Worm (Caenorhabditis elegans) whole organism, L2 larva: Measurements from ENCODE around the gene bed-1.

Experiments
- C34F6.9 ChIP-seq: fragments of 150-350 bp; optimal IDR thresholded peaks from 2 replicates; lab custom pipeline; 2014; ENCODE audit warnings: missing biosample characterization, missing genetic modification characterization
- F13H6.1 ChIP-seq: sonication (generic microtip); optimal IDR thresholded peaks from 2 replicates; lab custom pipeline; 2016; ENCODE audit warnings: missing genetic modification characterization, missing compliant biosample characterization
- R02D3.7 ChIP-seq: fragments of 150-350 bp; optimal IDR thresholded peaks from 2 replicates; lab custom pipeline; 2014; ENCODE audit warnings: missing biosample characterization, missing genetic modification characterization
- Y55F3AM.14 ChIP-seq: fragments of 200-800 bp; sonication (Bioruptor generic); optimal IDR thresholded peaks from 2 replicates; lab custom pipeline; 2018; ENCODE audit warnings: mild to moderate bottlenecking, missing genetic modification characterization, missing compliant biosample characterization
- ZK546.5 ChIP-seq: sonication (generic microtip); optimal IDR thresholded peaks from 2 replicates; lab custom pipeline; 2017; ENCODE audit warnings: missing biosample characterization, missing genetic modification characterization
- aly-2 ChIP-seq: fragments of 150-350 bp; optimal IDR thresholded peaks from 2 replicates; lab custom pipeline; 2014; ENCODE audit warnings: missing biosample characterization, missing genetic modification characterization
- ama-1 ChIP-seq: fragments of 150-350 bp; optimal IDR thresholded peaks from 2 replicates; lab custom pipeline; 2018; ENCODE audit warnings: inconsistent platforms
- ceh-16 ChIP-seq: fragments of 150-350 bp; optimal IDR thresholded peaks from 2 replicates; lab custom pipeline; 2014; ENCODE audit warnings: missing biosample characterization, missing genetic modification characterization
- crh-2 ChIP-seq: sonication (generic microtip); optimal IDR thresholded peaks from 2 replicates; lab custom pipeline; 2017; ENCODE audit warnings: missing biosample characterization, missing genetic modification characterization
- egl-27 ChIP-seq: sonication (generic microtip); optimal IDR thresholded peaks from 3 replicates; lab custom pipeline; 2017; ENCODE audit warnings: missing biosample characterization, missing genetic modification reagents, missing genetic modification characterization
- elt-1 ChIP-seq: fragments of 150-350 bp; optimal IDR thresholded peaks from 2 replicates; lab custom pipeline; 2014; ENCODE audit warnings: missing biosample characterization, missing genetic modification characterization
- fos-1 ChIP-seq: fragments of 150-350 bp; optimal IDR thresholded peaks from 2 replicates; lab custom pipeline; 2014; ENCODE audit warnings: missing biosample characterization, missing genetic modification characterization
- gmeb-1 ChIP-seq: fragments of 150-350 bp; optimal IDR thresholded peaks from 2 replicates; lab custom pipeline; 2014; ENCODE audit warnings: missing biosample characterization, missing genetic modification characterization
- lin-13 ChIP-seq: fragments of 150-350 bp; optimal IDR thresholded peaks from 2 replicates; lab custom pipeline; 2014; ENCODE audit warnings: missing biosample characterization, missing genetic modification reagents, missing genetic modification characterization
- lsy-2 ChIP-seq, 2 experiments: fragments of 150-350 bp in 1 of 2; sonication (generic microtip) in 1 of 2; optimal IDR thresholded peaks; 2 replicates each; lab custom pipeline; 2014 to 2017; ENCODE audit warnings: missing biosample characterization in 2 of 2, missing genetic modification characterization in 2 of 2
- mab-5 ChIP-seq: fragments of 150-350 bp; optimal IDR thresholded peaks from 2 replicates; lab custom pipeline; 2014; ENCODE audit warnings: missing biosample characterization, missing genetic modification characterization
- mdl-1 ChIP-seq, 2 experiments: fragments of 150-350 bp in 1 of 2; sonication (generic microtip) in 1 of 2; optimal IDR thresholded peaks; 2 replicates each; lab custom pipeline; 2017; ENCODE audit warnings: missing biosample characterization in 2 of 2, missing genetic modification characterization in 2 of 2
- nhr-12 ChIP-seq: fragments of 150-350 bp; optimal IDR thresholded peaks from 2 replicates; lab custom pipeline; 2014; ENCODE audit warnings: missing biosample characterization, missing genetic modification characterization
- nhr-25 ChIP-seq: fragments of 150-350 bp; sonication (generic microtip); optimal IDR thresholded peaks from 3 replicates; lab custom pipeline; 2014; ENCODE audit warnings: missing biosample characterization, missing genetic modification characterization
- nhr-6 ChIP-seq: fragments of 150-350 bp; optimal IDR thresholded peaks from 2 replicates; lab custom pipeline; 2014; ENCODE audit warnings: missing biosample characterization, missing genetic modification characterization
- peb-1 ChIP-seq: fragments of 150-350 bp; optimal IDR thresholded peaks from 2 replicates; lab custom pipeline; 2014; ENCODE audit warnings: missing biosample characterization, missing genetic modification characterization
- sem-4 ChIP-seq: fragments of 150-350 bp; optimal IDR thresholded peaks from 2 replicates; lab custom pipeline; 2014; ENCODE audit warnings: missing biosample characterization, missing genetic modification reagents, missing genetic modification characterization
- skn-1 ChIP-seq: sonication (generic microtip); optimal IDR thresholded peaks from 2 replicates; lab custom pipeline; 2017; ENCODE audit warnings: missing biosample characterization, missing genetic modification characterization
- sma-3 ChIP-seq: sonication (generic microtip); optimal IDR thresholded peaks from 2 replicates; lab custom pipeline; 2016; ENCODE audit warnings: missing genetic modification reagents, missing genetic modification characterization, missing compliant biosample characterization
- sma-9 ChIP-seq, 2 experiments: fragments of 150-350 bp in 1 of 2; sonication (generic microtip) in 1 of 2; optimal IDR thresholded peaks; 2 replicates each; lab custom pipeline; 2014 to 2016; ENCODE audit warnings: missing genetic modification characterization in 2 of 2, mild to moderate bottlenecking in 1 of 2, missing biosample characterization in 1 of 2, missing compliant biosample characterization in 1 of 2, missing genetic modification reagents in 1 of 2, moderate library complexity in 1 of 2
- snpc-4 ChIP-seq: fragments of 150-350 bp; optimal IDR thresholded peaks from 2 replicates; lab custom pipeline; 2014; ENCODE audit warnings: missing biosample characterization, missing genetic modification characterization
- unc-39 ChIP-seq: fragments of 150-350 bp; optimal IDR thresholded peaks from 2 replicates; lab custom pipeline; 2014; ENCODE audit warnings: missing biosample characterization, missing genetic modification characterization
- unc-55 ChIP-seq: fragments of 150-350 bp; sonication (generic microtip); optimal IDR thresholded peaks from 3 replicates; lab custom pipeline; 2014; ENCODE audit warnings: missing biosample characterization, missing genetic modification reagents, missing genetic modification characterization
- unc-62 ChIP-seq: fragments of 150-350 bp; optimal IDR thresholded peaks from 2 replicates; lab custom pipeline; 2014; ENCODE audit warnings: missing biosample characterization, missing genetic modification reagents, missing genetic modification characterization
- ztf-1 ChIP-seq: fragments of 200-800 bp; sonication (Bioruptor generic); conservative IDR thresholded peaks from 2 replicates; pipeline ENCODE4 v1.3.6; 2022; ENCODE audit warnings: missing genetic modification characterization, missing compliant biosample characterization
- ztf-11 ChIP-seq: sonication (generic microtip); optimal IDR thresholded peaks from 2 replicates; lab custom pipeline; 2017; ENCODE audit warnings: missing biosample characterization, missing genetic modification characterization
- ztf-4 ChIP-seq: fragments of 150-350 bp; optimal IDR thresholded peaks from 2 replicates; lab custom pipeline; 2014; ENCODE audit warnings: missing biosample characterization, missing genetic modification characterization

bed-1 gene

ce11 chrV:19125253-19125652, 531 bp upstream of the bed-1 start:
- TF ChIP-seq skn-1 (tag; lab: Kevin White, UChicago), result no peak
- TF ChIP-seq lsy-2 (tag; optimal IDR thresholded peaks at IDR 0.05; lab: Kevin White, UChicago), result no peak
- TF ChIP-seq peb-1 (tag; lab: Kevin White, UChicago), result no peak
- TF ChIP-seq nhr-6, result no peak
- no peak for TF ChIP-seq lin-13
- no peak for TF ChIP-seq elt-1 (tag; lab: Kevin White, UChicago)
- TF ChIP-seq sma-3, result no peak

- TF ChIP-seq ztf-1 (GFP tag; lab: Robert Waterston, UW) (no peak), mdl-1 (tag; optimal IDR thresholded peaks at IDR 0.05; lab: Kevin White, UChicago) (no peak), fos-1 (tag; lab: Kevin White, UChicago) (no peak)
Measured at ce11 chrV:19120743-19121642, 3.7 kb downstream of the bed-1 start.

- TF ChIP-seq snpc-4 (tag; lab: Kevin White, UChicago), result no peak
- no peak for TF ChIP-seq fos-1 (tag; lab: Kevin White, UChicago)
- TF ChIP-seq gmeb-1 (tag; lab: Kevin White, UChicago), result peak; percentile 71
- peak; percentile 30 for TF ChIP-seq C34F6.9 (tag; lab: Kevin White, UChicago)
- TF ChIP-seq sma-3, result peak; percentile 5
- TF ChIP-seq lsy-2 (tag; optimal IDR thresholded peaks at IDR 0.05; lab: Kevin White, UChicago), result peak; percentile 8 to 55
- peak; percentile 24 for TF ChIP-seq lin-13
- peak; percentile 93 for TF ChIP-seq R02D3.7
- peak; percentile 18 for TF ChIP-seq F13H6.1 (tag; lab: Kevin White, UChicago)
- TF ChIP-seq unc-55 (GFP tag; lab: Kevin White, UChicago), result peak; percentile 61
Measured at ce11 chrV:19119260-19119659, 5.5 kb downstream of the bed-1 start, which contains the start of gene Y39B6A.13. Gene Y39B6A.13 (minus strand): TSS chrV:19119425.

ce11 chrV:19118312-19118711, 6.4 kb downstream of the bed-1 start, which contains the start of gene pro-3:
Gene pro-3 (minus strand): TSS chrV:19118412.
- no peak for TF ChIP-seq ama-1 (lab: Kevin White, UChicago)
- TF ChIP-seq unc-55 (GFP tag; lab: Kevin White, UChicago), result no peak
- TF ChIP-seq ceh-16 (tag; lab: Kevin White, UChicago), result no peak
- TF ChIP-seq fos-1 (tag; lab: Kevin White, UChicago), result no peak
- no peak for TF ChIP-seq snpc-4 (tag; lab: Kevin White, UChicago)
- TF ChIP-seq F13H6.1 (tag; lab: Kevin White, UChicago), result no peak
- no peak for TF ChIP-seq sem-4 (tag; lab: Kevin White, UChicago)
- TF ChIP-seq mab-5 (tag; lab: Kevin White, UChicago), result no peak

- TF ChIP-seq Y55F3AM.14 (GFP tag; lab: Kevin White, UChicago) (no peak), F13H6.1 (tag; lab: Kevin White, UChicago) (no peak), nhr-12 (tag; lab: Kevin White, UChicago) (no peak), sma-9 (GFP tag; optimal IDR thresholded peaks at IDR 0.05; lab: Kevin White, UChicago) (no peak), sma-9 (tag; optimal IDR thresholded peaks at IDR 0.05; lab: Kevin White, UChicago) (no peak), ceh-16 (tag; lab: Kevin White, UChicago) (no peak), unc-39 (tag; lab: Kevin White, UChicago) (no peak), fos-1 (tag; lab: Kevin White, UChicago) (no peak), ZK546.5 (tag; lab: Kevin White, UChicago) (no peak), skn-1 (tag; lab: Kevin White, UChicago) (no peak), C34F6.9 (tag; lab: Kevin White, UChicago) (no peak)
- TF ChIP-seq, all 48 proteins: peak for 0
Measured at ce11 chrV:19116872-19117372, 7.8 kb downstream of the bed-1 start.

ce11 chrV:19107065-19107464, 17.7 kb downstream of the bed-1 start:
- no peak for TF ChIP-seq nhr-12 (tag; lab: Kevin White, UChicago)
- no peak for TF ChIP-seq lin-13
- no peak for TF ChIP-seq snpc-4 (tag; lab: Kevin White, UChicago)
- TF ChIP-seq sem-4 (tag; lab: Kevin White, UChicago), result no peak
- no peak for TF ChIP-seq F13H6.1 (tag; lab: Kevin White, UChicago)
- TF ChIP-seq lsy-2 (tag; optimal IDR thresholded peaks at IDR 0.05; lab: Kevin White, UChicago), result no peak
- no peak for TF ChIP-seq crh-2 (tag; lab: Kevin White, UChicago)
- no peak for TF ChIP-seq unc-62
- TF ChIP-seq aly-2, result no peak
- no peak for TF ChIP-seq unc-55 (GFP tag; lab: Kevin White, UChicago)
- no peak for TF ChIP-seq mdl-1 (tag; optimal IDR thresholded peaks at IDR 0.05; lab: Kevin White, UChicago)
- no peak for TF ChIP-seq ztf-11 (tag; lab: Kevin White, UChicago)
- no peak for TF ChIP-seq egl-27
- TF ChIP-seq nhr-25, result no peak
- no peak for TF ChIP-seq ztf-4 (tag; lab: Kevin White, UChicago)
- TF ChIP-seq elt-1 (tag; lab: Kevin White, UChicago), result no peak
- TF ChIP-seq, all 48 proteins: peak for 0
